Worm (Caenorhabditis elegans): Measurements from ENCODE around the gene fbxa-32.
A peak's percentile ranks its signal among the peaks of the same experiment; 100 is the strongest.

fbxa-32 gene

ce11 chrIII:1248335-1248734 is 20.7 kb downstream of the fbxa-32 start:
- TF ChIP-seq aly-2 (tag; optimal IDR thresholded peaks at IDR 0.05) (no peak), hmg-11 (tag; optimal IDR thresholded peaks at IDR 0.05) (no peak), ceh-16 (tag; optimal IDR thresholded peaks at IDR 0.05) (no peak), lin-15B (tag; optimal IDR thresholded peaks at IDR 0.05) (no peak), egl-5 (tag; optimal IDR thresholded peaks at IDR 0.05) (no peak), nhr-43 (tag; optimal IDR thresholded peaks at IDR 0.05; ENCODE audit: poor library complexity, severe bottlenecking) (no peak), mdl-1 (tag; optimal IDR thresholded peaks at IDR 0.05) (no peak), elt-2 (tag; optimal IDR thresholded peaks at IDR 0.05) (no peak), snpc-4 (tag; optimal IDR thresholded peaks at IDR 0.05) (no peak), fos-1 (tag; optimal IDR thresholded peaks at IDR 0.05) (no peak), nhr-12 (tag; optimal IDR thresholded peaks at IDR 0.05) (no peak), pqm-1 (tag; optimal IDR thresholded peaks at IDR 0.05) (no peak), nhr-76 (tag; optimal IDR thresholded peaks at IDR 0.05) (no peak), ceh-82 (tag; optimal IDR thresholded peaks at IDR 0.05) (no peak), lin-39 (tag; optimal IDR thresholded peaks at IDR 0.05) (no peak), skn-1 (tag; optimal IDR thresholded peaks at IDR 0.05) (no peak)

- peak; percentile 72 for TF ChIP-seq hmg-11 (tag; optimal IDR thresholded peaks at IDR 0.05)
- TF ChIP-seq mdl-1 (tag; optimal IDR thresholded peaks at IDR 0.05) = no peak
- TF ChIP-seq ceh-82 (tag; optimal IDR thresholded peaks at IDR 0.05) = no peak
- TF ChIP-seq nhr-67 (tag; optimal IDR thresholded peaks at IDR 0.05) = no peak
- peak; percentile 49 for TF ChIP-seq pha-4 (tag; optimal IDR thresholded peaks at IDR 0.05)
- TF ChIP-seq pqm-1 (tag; optimal IDR thresholded peaks at IDR 0.05) = peak; percentile 32
- TF ChIP-seq nfya-1 (tag; optimal IDR thresholded peaks at IDR 0.05; ENCODE audit: insufficient read depth) = peak; percentile 48
- no peak for TF ChIP-seq ama-1 (optimal IDR thresholded peaks at IDR 0.05)
- peak; percentile 18 for TF ChIP-seq elt-2 (tag; optimal IDR thresholded peaks at IDR 0.05)
- no peak for TF ChIP-seq aly-2 (tag; optimal IDR thresholded peaks at IDR 0.05)
- peak; percentile 14 for TF ChIP-seq lin-15B (tag; optimal IDR thresholded peaks at IDR 0.05)
- TF ChIP-seq nhr-11 (tag; optimal IDR thresholded peaks at IDR 0.05) = no peak
Measured at ce11 chrIII:1243199-1243598, 25.9 kb downstream of the fbxa-32 start, which contains the start of gene fbxa-63. TSS of gene fbxa-63 (plus strand) at chrIII:1243508.

- TF ChIP-seq nhr-23 (tag; optimal IDR thresholded peaks at IDR 0.05) (peak; percentile 42), pha-4 (tag; optimal IDR thresholded peaks at IDR 0.05) (no peak), elt-1 (tag; optimal IDR thresholded peaks at IDR 0.05) (peak; percentile 88)
Measured at ce11 chrIII:1238704-1239103, 30.4 kb downstream of the fbxa-32 start, which contains the start of gene fbxa-61. TSS of gene fbxa-61 (plus strand) at chrIII:1239048.

- TF ChIP-seq lin-39 (tag; optimal IDR thresholded peaks at IDR 0.05) = peak; percentile 20
- TF ChIP-seq ztf-4 (tag; optimal IDR thresholded peaks at IDR 0.05) = no peak
Measured at ce11 chrIII:1231186-1231585, 37.9 kb downstream of the fbxa-32 start.

- no peak for TF ChIP-seq elt-2 (tag; optimal IDR thresholded peaks at IDR 0.05)
- no peak for TF ChIP-seq pha-4 (tag; optimal IDR thresholded peaks at IDR 0.05)
- TF ChIP-seq nhr-23 (tag; optimal IDR thresholded peaks at IDR 0.05) = no peak
- no peak for TF ChIP-seq sea-2 (GFP tag; optimal IDR thresholded peaks at IDR 0.05)
- no peak for TF ChIP-seq aly-2 (tag; optimal IDR thresholded peaks at IDR 0.05)
- TF ChIP-seq unc-39 (tag; optimal IDR thresholded peaks at IDR 0.05) = no peak
- no peak for TF ChIP-seq nhr-77 (tag; optimal IDR thresholded peaks at IDR 0.05)
- TF ChIP-seq egl-27 (tag; optimal IDR thresholded peaks at IDR 0.05) = no peak
- no peak for TF ChIP-seq nhr-11 (tag; optimal IDR thresholded peaks at IDR 0.05)
- TF ChIP-seq R02D3.7 (tag; optimal IDR thresholded peaks at IDR 0.05) = no peak
- TF ChIP-seq hmg-11 (tag; optimal IDR thresholded peaks at IDR 0.05) = no peak
- no peak for TF ChIP-seq ama-1 (optimal IDR thresholded peaks at IDR 0.05)
- no peak for TF ChIP-seq nfya-1 (tag; optimal IDR thresholded peaks at IDR 0.05; ENCODE audit: insufficient read depth)
- TF ChIP-seq egl-5 (tag; optimal IDR thresholded peaks at IDR 0.05) = no peak
- no peak for TF ChIP-seq pqm-1 (tag; optimal IDR thresholded peaks at IDR 0.05)
- TF ChIP-seq fkh-2 (tag; optimal IDR thresholded peaks at IDR 0.05) = no peak
- no peak for TF ChIP-seq ceh-16 (tag; optimal IDR thresholded peaks at IDR 0.05)
Measured at ce11 chrIII:1230672-1231071, 38.4 kb downstream of the fbxa-32 start.

ce11 chrIII:1230174-1230573 is 38.9 kb downstream of the fbxa-32 start, which contains the start of gene pes-4:
TSS of gene pes-4 (minus strand) at chrIII:1230274.
- no peak for TF ChIP-seq ceh-9 (tag; optimal IDR thresholded peaks at IDR 0.05)
- no peak for TF ChIP-seq R02D3.7 (tag; optimal IDR thresholded peaks at IDR 0.05)
- no peak for TF ChIP-seq unc-62 (GFP tag; optimal IDR thresholded peaks at IDR 0.05)
- no peak for TF ChIP-seq nfya-1 (tag; optimal IDR thresholded peaks at IDR 0.05; ENCODE audit: insufficient read depth)
- no peak for TF ChIP-seq lin-15B (tag; optimal IDR thresholded peaks at IDR 0.05)
- TF ChIP-seq nhr-25 (tag; optimal IDR thresholded peaks at IDR 0.05) = no peak
- no peak for TF ChIP-seq tbx-2 (tag; optimal IDR thresholded peaks at IDR 0.05)
- no peak for TF ChIP-seq mml-1 (tag; optimal IDR thresholded peaks at IDR 0.05)
- no peak for TF ChIP-seq ceh-82 (tag; optimal IDR thresholded peaks at IDR 0.05)
- TF ChIP-seq fos-1 (tag; optimal IDR thresholded peaks at IDR 0.05) = no peak
- no peak for TF ChIP-seq skn-1 (tag; optimal IDR thresholded peaks at IDR 0.05)
- no peak for TF ChIP-seq nhr-28 (tag; optimal IDR thresholded peaks at IDR 0.05)
- TF ChIP-seq lsy-12 (tag; optimal IDR thresholded peaks at IDR 0.05) = no peak
- TF ChIP-seq nhr-12 (tag; optimal IDR thresholded peaks at IDR 0.05) = no peak
- TF ChIP-seq pqm-1 (tag; optimal IDR thresholded peaks at IDR 0.05) = no peak
- TF ChIP-seq nhr-23 (tag; optimal IDR thresholded peaks at IDR 0.05) = no peak
- no peak for TF ChIP-seq elt-3 (tag; optimal IDR thresholded peaks at IDR 0.05)

All from whole organism, L3 larva.